Worm (Caenorhabditis elegans): ENCODE measurements around the gene ubxn-3.

ubxn-3 gene

DNA sequence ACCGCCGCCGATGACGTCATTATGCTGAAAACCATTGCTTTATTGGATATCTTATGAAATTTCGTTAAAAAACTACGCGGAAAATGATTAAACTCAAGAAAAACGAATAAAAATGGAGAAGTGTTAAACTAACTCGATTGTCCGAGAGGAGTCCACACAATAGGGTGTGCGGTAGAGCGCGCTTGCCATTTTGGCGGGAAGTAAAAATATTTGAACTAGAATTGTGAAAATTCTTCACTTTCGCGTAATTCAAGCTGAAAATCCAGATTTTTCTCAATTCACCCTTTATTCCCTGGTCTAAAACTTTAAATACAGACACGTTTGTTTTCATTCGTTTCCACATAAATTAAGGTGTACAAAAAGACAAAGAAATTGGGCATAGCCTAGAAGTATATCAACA lies 3.9 kb downstream of the ubxn-3 start, which contains the start of gene F48A11.4 (continued):
- TF ChIP-seq ama-1 (optimal IDR thresholded peaks at IDR 0.05) (peak; percentile 95), tag-97 (GFP tag; IDR thresholded peaks at IDR 0.05) (no peak), ceh-28 (tag; optimal IDR thresholded peaks at IDR 0.05) (no peak), nhr-11 (tag; optimal IDR thresholded peaks at IDR 0.05) (peak; percentile 89), T26A8.4 (GFP tag; IDR thresholded peaks at IDR 0.05) (peak; percentile 95), nhr-102 (tag; optimal IDR thresholded peaks at IDR 0.05) (peak; percentile 91), lin-15B (tag; optimal IDR thresholded peaks at IDR 0.05) (peak; percentile 64), nhr-10 (tag; optimal IDR thresholded peaks at IDR 0.05) (no peak), ZK337.2 (GFP tag; IDR thresholded peaks at IDR 0.05) (peak; percentile 82), duxl-1 (tag; optimal IDR thresholded peaks at IDR 0.05; ENCODE audit: poor library complexity) (peak; percentile 95), egl-27 (tag; optimal IDR thresholded peaks at IDR 0.05) (no peak), rbr-2 (tag; optimal IDR thresholded peaks at IDR 0.05) (peak; percentile 90), nhr-28 (tag; optimal IDR thresholded peaks at IDR 0.05) (peak; percentile 88), madf-5 (GFP tag; IDR thresholded peaks at IDR 0.05) (peak; percentile 79 to 81), hlh-11 (tag; optimal IDR thresholded peaks at IDR 0.05) (peak; percentile 83), mdl-1 (tag; optimal IDR thresholded peaks at IDR 0.05) (no peak), dmd-8 (GFP tag; IDR thresholded peaks at IDR 0.05) (no peak), D1046.2 (GFP tag; IDR thresholded peaks at IDR 0.05) (peak; percentile 77; the same call in 1 of the 2 replicates), fos-1 (tag; optimal IDR thresholded peaks at IDR 0.05) (peak; percentile 50), dmd-6 (GFP tag; IDR thresholded peaks at IDR 0.05) (peak; percentile 87), dmd-9 (GFP tag; IDR thresholded peaks at IDR 0.05) (peak; percentile 62), fkh-10 (GFP tag; optimal IDR thresholded peaks at IDR 0.05) (peak; percentile 90), sdz-12 (GFP tag; optimal IDR thresholded peaks at IDR 0.05) (peak; percentile 47), aly-2 (tag; optimal IDR thresholded peaks at IDR 0.05) (no peak), spr-3 (GFP tag; optimal IDR thresholded peaks at IDR 0.05) (peak; percentile 90), php-3 (GFP tag; IDR thresholded peaks at IDR 0.05) (peak; percentile 75), pha-4 (GFP tag; IDR thresholded peaks at IDR 0.05) (peak; percentile 77; the same call in 1 of the 2 replicates), pha-4 (tag; optimal IDR thresholded peaks at IDR 0.05) (peak; percentile 11), pqm-1 (tag; optimal IDR thresholded peaks at IDR 0.05) (peak; percentile 13), egl-43 (GFP tag; IDR thresholded peaks at IDR 0.05) (peak; percentile 86), nhr-41 (GFP tag; IDR thresholded peaks at IDR 0.05) (peak; percentile 57), zag-1 (tag; optimal IDR thresholded peaks at IDR 0.05) (no peak), nhr-77 (tag; optimal IDR thresholded peaks at IDR 0.05) (peak; percentile 84), unc-62 (GFP tag; optimal IDR thresholded peaks at IDR 0.05 in 1 of 2) (peak in 1 of 2 experiments; percentile 74), unc-62 (tag; optimal IDR thresholded peaks at IDR 0.05) (no peak), spr-1 (tag; optimal IDR thresholded peaks at IDR 0.05) (peak; percentile 85), ztf-7 (tag; optimal IDR thresholded peaks at IDR 0.05) (peak; percentile 89), unc-130 (GFP tag; optimal IDR thresholded peaks at IDR 0.05) (peak; percentile 39), Y105C5A.15 (GFP tag; IDR thresholded peaks at IDR 0.05) (no peak), F49E8.2 (tag; optimal IDR thresholded peaks at IDR 0.05; ENCODE audit: borderline replicate concordance) (peak; percentile 86), madf-9 (GFP tag; conservative IDR thresholded peaks at IDR 0.05) (peak; percentile 79), Y48G9A.11 (GFP tag; IDR thresholded peaks at IDR 0.05) (peak; percentile 83), lin-13 (GFP tag; optimal IDR thresholded peaks at IDR 0.05) (peak; percentile 89), daf-8 (GFP tag; IDR thresholded peaks at IDR 0.05) (no peak), ceh-20 (GFP tag; IDR thresholded peaks at IDR 0.05) (peak; percentile 79), daf-16 (GFP tag; optimal IDR thresholded peaks at IDR 0.05) (peak in 1 of 2 experiments; percentile 55), daf-16 (tag; optimal IDR thresholded peaks at IDR 0.05) (peak; percentile 35), dve-1 (tag; optimal IDR thresholded peaks at IDR 0.05; ENCODE audit: insufficient read depth) (peak; percentile 95), nhr-42 (GFP tag; IDR thresholded peaks at IDR 0.05) (peak; percentile 90), Y75B8A.6 (GFP tag; IDR thresholded peaks at IDR 0.05) (peak; percentile 93), ztf-11 (tag; optimal IDR thresholded peaks at IDR 0.05) (no peak), F44E2.7 (GFP tag; IDR thresholded peaks at IDR 0.05) (no peak), aha-1 (tag) (peak; percentile 99)
